Worm (Caenorhabditis elegans) whole organism, L4 larva: Measurements from ENCODE around the gene B0507.4.
"Not testable (repeated sequence)": the region's sequence is repeated elsewhere in the genome, so short reads cannot be mapped to it uniquely, and the experiment has no call there.

Experiments used
- F26F4.8 ChIP-seq: fragments of 200-800 bp; sonication (Bioruptor generic); conservative IDR thresholded peaks from 2 replicates; pipeline ENCODE4 v1.3.6; 2022; ENCODE audit warnings: missing genetic modification characterization, missing compliant biosample characterization
- F37D6.2 ChIP-seq: sonication (generic microtip); optimal IDR thresholded peaks from 2 replicates; lab custom pipeline; 2016; ENCODE audit warnings: mild to moderate bottlenecking, missing genetic modification characterization, missing compliant biosample characterization
- F49E8.2 ChIP-seq: sonication (generic microtip); optimal IDR thresholded peaks from 2 replicates; lab custom pipeline; 2016; ENCODE audit warnings: missing compliant biosample characterization, mild to moderate bottlenecking, missing genetic modification characterization, borderline replicate concordance
- R02D3.7 ChIP-seq: fragments of 150-350 bp; sonication (generic microtip); optimal IDR thresholded peaks from 3 replicates; lab custom pipeline; 2014; ENCODE audit warnings: missing biosample characterization, missing genetic modification characterization
- T20F7.1 ChIP-seq: fragments of 200-800 bp; sonication (Bioruptor generic); optimal IDR thresholded peaks from 2 replicates; lab custom pipeline; 2018; ENCODE audit warnings: mild to moderate bottlenecking, missing genetic modification characterization, missing compliant biosample characterization
- T26A8.4 ChIP-seq: fragments of 200-800 bp; sonication (Bioruptor generic); IDR thresholded peaks from 2 replicates; pipeline ENCODE4 v1.3.6; 2022; ENCODE audit warnings: missing genetic modification characterization, missing compliant biosample characterization
- arid-1 ChIP-seq: fragments of 200-800 bp; sonication (Bioruptor generic); conservative IDR thresholded peaks from 2 replicates; pipeline ENCODE4 v1.3.6; 2022; ENCODE audit warnings: missing genetic modification reagents, missing genetic modification characterization, missing compliant biosample characterization
- daf-16 ChIP-seq, 3 experiments: sonication (generic microtip); optimal IDR thresholded peaks; 2 replicates each; lab custom pipeline; 2016 to 2017; ENCODE audit warnings: missing genetic modification characterization in 3 of 3, missing genetic modification reagents in 3 of 3, mild to moderate bottlenecking in 2 of 3, missing compliant biosample characterization in 2 of 3, missing biosample characterization in 1 of 3, moderate library complexity in 1 of 3
- daf-8 ChIP-seq: fragments of 200-800 bp; sonication (Bioruptor generic); IDR thresholded peaks from 2 replicates; pipeline ENCODE4 v1.3.6; 2022; ENCODE audit warnings: missing genetic modification characterization, missing compliant biosample characterization
- dmd-8 ChIP-seq: fragments of 200-800 bp; sonication (Bioruptor generic); IDR thresholded peaks from 2 replicates; pipeline ENCODE4 v1.3.6; 2022; ENCODE audit warnings: missing genetic modification characterization, missing compliant biosample characterization
- duxl-1 ChIP-seq: sonication (generic microtip); optimal IDR thresholded peaks from 2 replicates; lab custom pipeline; 2016; ENCODE audit warnings: mild to moderate bottlenecking, missing genetic modification characterization, moderate library complexity, missing compliant biosample characterization; ENCODE audit not compliant: poor library complexity
- dve-1 ChIP-seq: sonication (generic microtip); optimal IDR thresholded peaks from 2 replicates; lab custom pipeline; 2017; ENCODE audit warnings: antibody characterized with exemption, mild to moderate bottlenecking, missing genetic modification characterization, missing compliant biosample characterization; ENCODE audit not compliant: insufficient read depth
- hif-1 ChIP-seq, 2 experiments: sonication (generic microtip); optimal IDR thresholded peaks; 2 replicates each; lab custom pipeline; 2016 to 2017; ENCODE audit warnings: missing compliant biosample characterization in 2 of 2, missing genetic modification characterization in 2 of 2, missing genetic modification reagents in 2 of 2, missing genotype in 2 of 2, mild to moderate bottlenecking in 1 of 2
- lin-13 ChIP-seq: fragments of 150-350 bp; optimal IDR thresholded peaks from 2 replicates; lab custom pipeline; 2014; ENCODE audit warnings: missing biosample characterization, missing genetic modification reagents, missing genetic modification characterization
- lsy-2 ChIP-seq, 2 experiments: fragments of 150-350 bp in 1 of 2; sonication (generic microtip) in 1 of 2; optimal IDR thresholded peaks; 2 replicates each; lab custom pipeline; 2014 to 2017; ENCODE audit warnings: missing biosample characterization in 2 of 2, missing genetic modification characterization in 2 of 2
- mdl-1 ChIP-seq, 2 experiments: fragments of 150-350 bp in 1 of 2; sonication (generic microtip) in 1 of 2; optimal IDR thresholded peaks; 2 replicates each; lab custom pipeline; 2014 to 2017; ENCODE audit warnings: missing biosample characterization in 2 of 2, missing genetic modification characterization in 2 of 2
- mxl-2 ChIP-seq: fragments of 200-800 bp; sonication (Bioruptor generic); conservative IDR thresholded peaks from 2 replicates; pipeline ENCODE4 v1.3.6; 2022; ENCODE audit warnings: missing genetic modification reagents, missing genetic modification characterization, missing compliant biosample characterization
- nhr-10 ChIP-seq: fragments of 150-350 bp; optimal IDR thresholded peaks from 2 replicates; lab custom pipeline; 2014; ENCODE audit warnings: missing biosample characterization, missing genetic modification characterization
- nhr-25 ChIP-seq: sonication (generic microtip); optimal IDR thresholded peaks from 2 replicates; lab custom pipeline; 2017; ENCODE audit warnings: missing genetic modification characterization, mild to moderate bottlenecking, missing compliant biosample characterization, antibody characterized with exemption, moderate library complexity, borderline replicate concordance; ENCODE audit not compliant: insufficient read depth
- nhr-28 ChIP-seq: fragments of 150-350 bp; optimal IDR thresholded peaks from 2 replicates; lab custom pipeline; 2014; ENCODE audit warnings: missing biosample characterization, missing genetic modification characterization
- nhr-48 ChIP-seq: sonication (generic microtip); optimal IDR thresholded peaks from 2 replicates; lab custom pipeline; 2016; ENCODE audit warnings: mild to moderate bottlenecking, missing genetic modification characterization, missing compliant biosample characterization
- nhr-6 ChIP-seq: fragments of 150-350 bp; optimal IDR thresholded peaks from 2 replicates; lab custom pipeline; 2014; ENCODE audit warnings: missing biosample characterization, missing genetic modification characterization
- pqm-1 ChIP-seq: sonication (generic microtip); optimal IDR thresholded peaks from 2 replicates; lab custom pipeline; 2017; ENCODE audit warnings: missing biosample characterization, missing genetic modification characterization
- skn-1 ChIP-seq: fragments of 150-350 bp; optimal IDR thresholded peaks from 2 replicates; lab custom pipeline; 2014; ENCODE audit warnings: missing biosample characterization, missing genetic modification characterization
- snpc-1.2 ChIP-seq: fragments of 200-800 bp; sonication (Bioruptor generic); IDR thresholded peaks from 2 replicates; pipeline ENCODE4 v1.3.6; 2022; ENCODE audit warnings: missing genetic modification reagents, missing genetic modification characterization, missing compliant biosample characterization
- unc-130 ChIP-seq: sonication (generic microtip); optimal IDR thresholded peaks from 2 replicates; lab custom pipeline; 2016; ENCODE audit warnings: missing genetic modification reagents, missing genetic modification characterization, missing compliant biosample characterization
- unc-39 ChIP-seq: sonication (generic microtip); optimal IDR thresholded peaks from 2 replicates; lab custom pipeline; 2017; ENCODE audit warnings: missing biosample characterization, missing genetic modification characterization
- unc-62 ChIP-seq, 3 experiments: fragments of 150-350 bp in 1 of 3; sonication (generic microtip); optimal IDR thresholded peaks in 2 of 3; peaks in 1 of 3; 1 replicate in 1 of 3; 2 replicates in 2 of 3; lab custom pipeline; 2014 to 2017; ENCODE audit warnings: missing biosample characterization in 3 of 3, missing genetic modification characterization in 3 of 3, missing genetic modification reagents in 3 of 3, missing genotype in 1 of 3
- zfp-2 ChIP-seq: sonication (generic microtip); optimal IDR thresholded peaks from 2 replicates; lab custom pipeline; 2016; ENCODE audit warnings: mild to moderate bottlenecking, missing genetic modification characterization, missing compliant biosample characterization
- zfp-3 ChIP-seq: fragments of 200-800 bp; sonication (Bioruptor generic); conservative IDR thresholded peaks from 2 replicates; pipeline ENCODE4 v1.3.6; 2022; ENCODE audit warnings: missing genetic modification reagents, missing genetic modification characterization, missing compliant biosample characterization
- ztf-11 ChIP-seq: fragments of 150-350 bp; optimal IDR thresholded peaks from 2 replicates; lab custom pipeline; 2014; ENCODE audit warnings: missing biosample characterization, missing genetic modification characterization

The B0507.4 gene

DNA sequence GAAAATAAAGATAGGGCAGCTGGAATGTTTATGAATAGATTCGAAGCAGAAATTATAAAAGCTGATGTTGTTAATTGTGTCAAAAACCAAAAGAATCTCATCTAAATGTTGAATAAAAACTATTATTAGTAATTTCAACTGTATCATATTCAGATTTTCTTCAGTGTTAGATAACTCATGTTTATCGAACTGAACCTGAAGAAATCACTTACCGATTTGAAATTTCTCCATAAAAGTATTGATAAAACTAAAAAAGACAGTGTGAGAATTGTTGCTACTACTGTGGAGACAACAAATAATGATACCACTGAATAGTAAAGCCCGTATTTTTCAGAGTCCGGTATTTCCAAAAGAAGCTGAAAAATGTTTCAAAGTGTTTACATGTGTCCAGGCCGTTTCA is 32.6 kb upstream of the B0507.4 start, which contains the start of gene ZC196.8:
Gene ZC196.8, minus strand, starts transcription at position 101 of the 400 bp plus-strand sequence.
- TF ChIP-seq arid-1, mxl-2, snpc-1.2 (GFP tag; lab: Robert Waterston, UW): not testable (repeated sequence)

DNA sequence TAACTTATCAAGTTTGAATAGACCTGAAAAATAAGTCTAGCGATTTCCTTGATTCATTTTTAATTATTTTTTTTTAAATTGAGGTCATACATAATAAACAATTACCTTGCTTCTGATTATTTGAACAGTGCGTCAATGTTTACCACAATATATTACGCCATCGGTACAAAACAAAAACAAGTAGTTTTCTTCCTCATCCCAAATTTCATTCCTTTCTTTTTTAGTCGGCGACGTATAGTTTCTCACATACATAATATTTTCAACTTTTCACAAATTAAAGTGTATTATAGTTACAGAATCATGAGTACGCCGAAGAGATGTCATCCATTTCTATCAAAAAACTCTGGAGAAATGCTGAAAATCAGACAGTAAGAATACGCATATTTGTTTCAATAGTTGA is 28.5 kb upstream of the B0507.4 start, which contains the start of gene droe-8:
Gene droe-8, plus strand, starts transcription at position 301 of the 400 bp plus-strand sequence.
- TF ChIP-seq F37D6.2 (tag; lab: Kevin White, UChicago); unc-39 (tag; lab: Kevin White, UChicago); zfp-3 (GFP tag; lab: Robert Waterston, UW): not testable (repeated sequence)

DNA sequence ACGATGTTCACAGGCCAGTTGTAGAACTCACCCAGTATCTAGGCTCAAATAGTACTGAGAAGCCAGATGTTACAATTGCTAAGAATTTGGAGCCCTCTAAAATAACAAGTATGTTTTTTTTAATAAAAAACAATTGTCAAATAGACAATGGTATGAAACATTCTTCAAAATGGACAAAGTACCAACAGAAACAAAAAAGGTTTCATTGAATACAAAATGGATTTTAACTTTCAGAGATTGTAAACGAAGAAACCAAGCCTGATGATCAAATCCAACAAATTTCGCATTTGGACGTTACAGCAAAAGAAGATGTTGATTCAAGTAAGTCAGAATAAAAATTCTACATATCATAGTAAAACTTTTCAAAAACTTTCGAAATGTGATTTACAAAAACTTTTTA is 27.7 kb upstream of the B0507.4 start, which contains the start of gene ZC196.9:
Gene ZC196.9, minus strand, starts transcription at position 101 of the 400 bp plus-strand sequence.
- TF ChIP-seq T26A8.4 (GFP tag; lab: Robert Waterston, UW) (no peak), F37D6.2 (tag; lab: Kevin White, UChicago) (no peak), dmd-8 (GFP tag; lab: Robert Waterston, UW) (no peak), zfp-2 (tag; lab: Kevin White, UChicago) (no peak), nhr-25 (tag; lab: Kevin White, UChicago) (no peak), lsy-2 (tag; optimal IDR thresholded peaks at IDR 0.05; lab: Kevin White, UChicago) (no peak), duxl-1 (no peak), hif-1 (tag; optimal IDR thresholded peaks at IDR 0.05; lab: Kevin White, UChicago) (no peak), mdl-1 (tag; optimal IDR thresholded peaks at IDR 0.05; lab: Kevin White, UChicago) (no peak), F49E8.2 (tag; lab: Kevin White, UChicago) (no peak), R02D3.7 (no peak), skn-1 (tag; lab: Kevin White, UChicago) (no peak), ztf-11 (tag; lab: Kevin White, UChicago) (no peak), nhr-10 (tag; lab: Kevin White, UChicago) (no peak), T20F7.1 (GFP tag; lab: Kevin White, UChicago) (no peak), unc-130 (GFP tag; lab: Kevin White, UChicago) (no peak), daf-8 (no peak)

DNA sequence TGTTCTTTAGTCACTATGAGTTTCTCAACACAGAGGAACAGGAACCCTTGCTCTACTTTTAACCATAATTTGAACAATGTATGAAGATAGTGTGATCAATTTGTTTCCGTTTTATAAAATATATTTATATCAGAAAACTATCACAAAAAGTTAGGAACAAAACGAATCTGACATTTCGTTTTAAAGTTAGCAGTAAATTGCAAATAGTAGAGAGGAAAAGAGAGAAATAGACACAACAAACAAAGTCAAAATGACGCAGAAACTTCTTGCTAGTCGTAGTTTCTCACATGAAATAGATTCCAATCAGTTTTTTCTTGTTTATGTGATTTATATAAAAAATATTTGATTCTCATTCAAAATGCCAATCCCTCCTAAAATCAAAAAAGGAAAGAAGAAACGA is 25.7 kb upstream of the B0507.4 start, which contains the start of gene ZC196.5:
Gene ZC196.5, plus strand, starts transcription at position 301 of the 400 bp plus-strand sequence.
- TF ChIP-seq unc-62 (GFP tag; optimal IDR thresholded peaks at IDR 0.05 in 1 of 2; lab: Kevin White, UChicago) (peak in 1 of 2 experiments; percentile 60), unc-62 (tag; optimal IDR thresholded peaks at IDR 0.05; lab: Kevin White, UChicago) (no peak), F26F4.8 (GFP tag; lab: Robert Waterston, UW) (no peak), lin-13 (no peak)
- TF ChIP-seq, all 104 proteins: peak for 1

DNA sequence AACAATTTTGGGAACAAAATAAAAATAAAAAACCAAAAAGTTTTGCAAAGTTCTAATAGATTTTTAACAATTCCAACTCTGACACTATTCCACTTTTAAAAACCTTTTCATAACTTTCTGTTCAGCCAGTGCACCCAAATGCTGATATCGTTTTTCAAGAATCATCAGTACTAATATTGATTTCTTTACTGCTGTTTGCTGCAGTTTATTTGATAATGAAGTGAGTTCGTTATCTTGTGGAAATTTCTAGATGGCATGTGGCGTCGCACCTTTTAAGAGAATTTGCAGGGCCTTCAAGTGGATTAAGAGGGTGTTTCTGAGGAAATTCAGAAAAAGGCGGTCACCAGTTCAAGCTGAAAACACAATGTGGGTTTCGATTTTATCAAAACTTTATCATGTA is 23.8 kb upstream of the B0507.4 start:
- no peak for TF ChIP-seq nhr-48
- peak; percentile 27 for TF ChIP-seq dve-1 (tag; lab: Kevin White, UChicago)
- TF ChIP-seq pqm-1, result peak; percentile 41
- no peak for TF ChIP-seq nhr-6
- no peak for TF ChIP-seq daf-16 (GFP tag; optimal IDR thresholded peaks at IDR 0.05; lab: Kevin White, UChicago)
- peak; percentile 64 for TF ChIP-seq daf-16 (tag; optimal IDR thresholded peaks at IDR 0.05; lab: Kevin White, UChicago)
- TF ChIP-seq nhr-28 (tag; lab: Kevin White, UChicago), result peak; percentile 3
